Worm (Caenorhabditis elegans) whole organism, young adult: ENCODE results near the gene C40A11.7.

Experiments used
- B0261.1 ChIP-seq: sonication (generic microtip); optimal IDR thresholded peaks from 2 replicates; lab custom pipeline; 2016; ENCODE audit warnings: mild to moderate bottlenecking, missing genetic modification characterization, moderate library complexity, missing compliant biosample characterization
- D2030.7 ChIP-seq: fragments of 200-800 bp; sonication (Bioruptor generic); IDR thresholded peaks from 2 replicates; pipeline ENCODE4 v1.3.6; 2022; ENCODE audit warnings: missing genetic modification reagents, missing genetic modification characterization, missing compliant biosample characterization
- F49E8.2 ChIP-seq: sonication (generic microtip); optimal IDR thresholded peaks from 3 replicates; lab custom pipeline; 2017; ENCODE audit warnings: missing genetic modification characterization, mild to moderate bottlenecking, missing compliant biosample characterization, antibody characterized with exemption, moderate library complexity; ENCODE audit not compliant: insufficient read depth
- F52B5.7 ChIP-seq: sonication (generic microtip); optimal IDR thresholded peaks from 2 replicates; lab custom pipeline; 2016; ENCODE audit warnings: mild to moderate bottlenecking, missing genetic modification characterization, missing compliant biosample characterization
- F55B11.4 ChIP-seq: sonication (generic microtip); optimal IDR thresholded peaks from 2 replicates; lab custom pipeline; 2016; ENCODE audit warnings: missing compliant biosample characterization, missing genetic modification characterization, borderline replicate concordance; ENCODE audit not compliant: insufficient read depth
- T26A5.8 ChIP-seq: sonication (generic microtip); optimal IDR thresholded peaks from 2 replicates; lab custom pipeline; 2016; ENCODE audit warnings: missing genetic modification characterization, missing compliant biosample characterization
- Y53G8AR.9 ChIP-seq: fragments of 200-800 bp; sonication (Bioruptor generic); conservative IDR thresholded peaks from 2 replicates; pipeline ENCODE4 v1.3.6; 2022; ENCODE audit warnings: missing genetic modification reagents, missing genetic modification characterization, missing compliant biosample characterization
- aptf-2 ChIP-seq: fragments of 200-800 bp; sonication (Bioruptor generic); conservative IDR thresholded peaks from 2 replicates; pipeline ENCODE4 v1.3.6; 2022; ENCODE audit warnings: missing genetic modification reagents, missing genetic modification characterization, missing compliant biosample characterization
- aptf-3 ChIP-seq: fragments of 200-800 bp; sonication (Bioruptor generic); IDR thresholded peaks from 2 replicates; pipeline ENCODE4 v1.3.6; 2022; ENCODE audit warnings: missing genetic modification characterization, missing compliant biosample characterization
- attf-5 ChIP-seq: fragments of 200-800 bp; sonication (Bioruptor generic); optimal IDR thresholded peaks from 2 replicates; lab custom pipeline; 2018; ENCODE audit warnings: mild to moderate bottlenecking, missing genetic modification characterization, missing compliant biosample characterization
- bed-2 ChIP-seq: fragments of 200-800 bp; sonication (Bioruptor generic); IDR thresholded peaks from 2 replicates; pipeline ENCODE4 v1.3.6; 2022; ENCODE audit warnings: missing genetic modification reagents, missing genetic modification characterization, missing compliant biosample characterization
- ccch-3 ChIP-seq: fragments of 200-800 bp; sonication (Bioruptor generic); optimal IDR thresholded peaks from 2 replicates; lab custom pipeline; 2018; ENCODE audit warnings: mild to moderate bottlenecking, missing genetic modification characterization, missing compliant biosample characterization
- cebp-1 ChIP-seq, 2 experiments: fragments of 200-800 bp in 1 of 2; sonication (Bioruptor generic) in 1 of 2; sonication (generic microtip) in 1 of 2; IDR thresholded peaks in 1 of 2; optimal IDR thresholded peaks in 1 of 2; 2 replicates each; pipeline versions ENCODE4 v1.3.6 to Lab custom; 2017 to 2022; ENCODE audit warnings: missing compliant biosample characterization in 2 of 2, missing genetic modification characterization in 2 of 2, mild to moderate bottlenecking in 1 of 2, missing genetic modification reagents in 1 of 2, moderate library complexity in 1 of 2
- cebp-2 ChIP-seq: fragments of 200-800 bp; sonication (Bioruptor generic); IDR thresholded peaks from 2 replicates; pipeline ENCODE4 v1.3.6; 2022; ENCODE audit warnings: missing genetic modification characterization, missing compliant biosample characterization
- dpff-1 ChIP-seq: sonication (generic microtip); optimal IDR thresholded peaks from 2 replicates; lab custom pipeline; 2017; ENCODE audit warnings: mild to moderate bottlenecking, missing genetic modification characterization, missing compliant biosample characterization
- dpl-1 ChIP-seq: fragments of 150-350 bp; optimal IDR thresholded peaks from 2 replicates; lab custom pipeline; 2014; ENCODE audit warnings: missing biosample characterization, missing genetic modification reagents, missing genetic modification characterization
- efl-1 ChIP-seq: fragments of 150-350 bp; optimal IDR thresholded peaks from 2 replicates; lab custom pipeline; 2014; ENCODE audit warnings: missing biosample characterization, missing genetic modification reagents, missing genetic modification characterization
- egrh-3 ChIP-seq: fragments of 200-800 bp; sonication (Bioruptor generic); IDR thresholded peaks from 2 replicates; pipeline ENCODE4 v1.3.6; 2022; ENCODE audit warnings: missing genetic modification reagents, missing genetic modification characterization, missing compliant biosample characterization
- hlh-12 ChIP-seq: sonication (generic microtip); optimal IDR thresholded peaks from 2 replicates; lab custom pipeline; 2016; ENCODE audit warnings: missing genetic modification characterization, missing compliant biosample characterization
- hmg-1.2 ChIP-seq: fragments of 200-800 bp; sonication (Bioruptor generic); IDR thresholded peaks from 2 replicates; pipeline ENCODE4 v1.3.6; 2022; ENCODE audit warnings: missing genetic modification reagents, missing genetic modification characterization, missing compliant biosample characterization
- let-607 ChIP-seq, 2 experiments: fragments of 200-800 bp in 1 of 2; sonication (Bioruptor generic) in 1 of 2; sonication (generic microtip) in 1 of 2; optimal IDR thresholded peaks; 2 replicates each; lab custom pipeline; 2016 to 2018; ENCODE audit warnings: mild to moderate bottlenecking in 2 of 2, missing compliant biosample characterization in 2 of 2, missing genetic modification characterization in 2 of 2, moderate library complexity in 2 of 2, missing genotype in 1 of 2
- lin-40 ChIP-seq: sonication (generic microtip); optimal IDR thresholded peaks from 2 replicates; lab custom pipeline; 2016; ENCODE audit warnings: missing genetic modification characterization, mild to moderate bottlenecking, missing compliant biosample characterization, missing genotype, missing genetic modification reagents
- lir-1 ChIP-seq: fragments of 200-800 bp; sonication (Bioruptor generic); conservative IDR thresholded peaks from 2 replicates; pipeline ENCODE4 v1.3.6; 2022; ENCODE audit warnings: missing genetic modification reagents, missing genetic modification characterization, missing compliant biosample characterization
- madf-8 ChIP-seq: fragments of 200-800 bp; sonication (Bioruptor generic); conservative IDR thresholded peaks from 2 replicates; pipeline ENCODE4 v1.3.6; 2022; ENCODE audit warnings: missing genetic modification reagents, missing genetic modification characterization, missing compliant biosample characterization
- mel-28 ChIP-seq: sonication (generic microtip); optimal IDR thresholded peaks from 2 replicates; lab custom pipeline; 2016; ENCODE audit warnings: borderline replicate concordance, mild to moderate bottlenecking, missing genetic modification characterization, missing compliant biosample characterization
- nhr-179 ChIP-seq: sonication (generic microtip); optimal IDR thresholded peaks from 2 replicates; lab custom pipeline; 2016; ENCODE audit warnings: mild to moderate bottlenecking, missing genetic modification characterization, missing compliant biosample characterization
- pbrm-1 ChIP-seq: fragments of 200-800 bp; sonication (Bioruptor generic); IDR thresholded peaks from 2 replicates; pipeline ENCODE4 v1.3.6; 2022; ENCODE audit warnings: missing genetic modification reagents, missing genetic modification characterization, missing compliant biosample characterization
- rpc-1 ChIP-seq, 2 experiments: fragments of 150-350 bp in 1 of 2; sonication (generic microtip) in 1 of 2; optimal IDR thresholded peaks; 2 replicates each; lab custom pipeline; 2014 to 2018; ENCODE audit warnings: missing biosample characterization in 1 of 2, missing genetic modification characterization in 1 of 2, missing genetic modification reagents in 1 of 2, missing genotype in 1 of 2
- snpc-1.3 ChIP-seq: sonication (generic microtip); optimal IDR thresholded peaks from 2 replicates; lab custom pipeline; 2017; ENCODE audit warnings: missing genetic modification characterization, mild to moderate bottlenecking, missing compliant biosample characterization, antibody characterized with exemption, moderate library complexity, missing genotype, missing genetic modification reagents; ENCODE audit not compliant: insufficient read depth
- somi-1 ChIP-seq: fragments of 200-800 bp; sonication (Bioruptor generic); optimal IDR thresholded peaks from 2 replicates; lab custom pipeline; 2018; ENCODE audit warnings: mild to moderate bottlenecking, missing genetic modification characterization, missing compliant biosample characterization
- tbp1 ChIP-seq: fragments of 200-800 bp; sonication (Bioruptor generic); optimal IDR thresholded peaks from 2 replicates; lab custom pipeline; 2018; ENCODE audit warnings: mild to moderate bottlenecking, missing genetic modification characterization, missing compliant biosample characterization
- tbx-9 ChIP-seq: sonication (generic microtip); optimal IDR thresholded peaks from 2 replicates; lab custom pipeline; 2016; ENCODE audit warnings: borderline replicate concordance, missing genetic modification characterization, inconsistent platforms, missing compliant biosample characterization
- ztf-3 ChIP-seq: fragments of 200-800 bp; sonication (Bioruptor generic); optimal IDR thresholded peaks from 2 replicates; lab custom pipeline; 2018; ENCODE audit warnings: mild to moderate bottlenecking, missing genetic modification characterization, missing compliant biosample characterization
- ztf-6 ChIP-seq: fragments of 200-800 bp; sonication (Bioruptor generic); IDR thresholded peaks from 2 replicates; pipeline ENCODE4 v1.3.6; 2022; ENCODE audit warnings: missing genetic modification reagents, missing genetic modification characterization, missing compliant biosample characterization

Gene C40A11.7

ce11 chrII:2150485-2150985 is at the start of gene C40A11.7, which contains the start of gene C40A11.8:
TSS of gene C40A11.7 (minus strand) at chrII:2150585.
TSS of gene C40A11.8 (minus strand) at chrII:2150935.
- TF ChIP-seq tbp1 (GFP tag; lab: Kevin White, UChicago): no peak
- TF ChIP-seq F49E8.2 (tag; lab: Kevin White, UChicago): no peak
- TF ChIP-seq cebp-2: no peak
- TF ChIP-seq rpc-1 (optimal IDR thresholded peaks at IDR 0.05; lab: Kevin White, UChicago): no peak
- no peak for TF ChIP-seq rpc-1 (tag; optimal IDR thresholded peaks at IDR 0.05; lab: Kevin White, UChicago)
- TF ChIP-seq aptf-2 (GFP tag; lab: Robert Waterston, UW): no peak
- no peak for TF ChIP-seq tbx-9 (tag; lab: Kevin White, UChicago)
- TF ChIP-seq lir-1 (GFP tag; lab: Robert Waterston, UW): no peak
- TF ChIP-seq T26A5.8 (tag; lab: Kevin White, UChicago): no peak
- TF ChIP-seq hlh-12: no peak
- TF ChIP-seq ccch-3 (GFP tag; lab: Kevin White, UChicago): no peak
- no peak for TF ChIP-seq snpc-1.3 (tag; lab: Kevin White, UChicago)
- no peak for TF ChIP-seq efl-1 (GFP tag; lab: Kevin White, UChicago)
- no peak for TF ChIP-seq somi-1 (GFP tag; lab: Kevin White, UChicago)
- TF ChIP-seq B0261.1 (tag; lab: Kevin White, UChicago): no peak
- TF ChIP-seq egrh-3: no peak
- TF ChIP-seq hmg-1.2 (GFP tag; lab: Robert Waterston, UW): no peak

- TF ChIP-seq pbrm-1 (GFP tag; lab: Robert Waterston, UW) (no peak), cebp-1 (GFP tag; IDR thresholded peaks at IDR 0.05; lab: Robert Waterston, UW) (no peak), cebp-1 (tag; optimal IDR thresholded peaks at IDR 0.05; lab: Kevin White, UChicago) (peak; percentile 3)
Observed at ce11 chrII:2197555-2198288, 47.3 kb upstream of the C40A11.7 start, which contains the start of gene C33C12.1. TSS of gene C33C12.1 (plus strand) at chrII:2198238.

ce11 chrII:2196742-2197141 is 46.4 kb upstream of the C40A11.7 start:
- TF ChIP-seq let-607 (tag; optimal IDR thresholded peaks at IDR 0.05; lab: Kevin White, UChicago) (no peak), ztf-3 (GFP tag; lab: Kevin White, UChicago) (no peak), ztf-6 (GFP tag; lab: Robert Waterston, UW) (no peak), dpl-1 (GFP tag; lab: Kevin White, UChicago) (no peak), nhr-179 (no peak), D2030.7 (GFP tag; lab: Robert Waterston, UW) (no peak), attf-5 (GFP tag; lab: Kevin White, UChicago) (no peak), pbrm-1 (GFP tag; lab: Robert Waterston, UW) (no peak), lin-40 (tag; lab: Kevin White, UChicago) (no peak), dpff-1 (tag; lab: Kevin White, UChicago) (no peak), F52B5.7 (no peak), Y53G8AR.9 (no peak), bed-2 (GFP tag; lab: Robert Waterston, UW) (no peak), madf-8 (GFP tag; lab: Robert Waterston, UW) (no peak), mel-28 (no peak), F55B11.4 (no peak), aptf-3 (GFP tag; lab: Robert Waterston, UW) (no peak)
- TF ChIP-seq, all 124 proteins: peak for 0
